Worm (Caenorhabditis elegans): Measurements from ENCODE around the gene Y50D4B.1.

Gene Y50D4B.1

DNA sequence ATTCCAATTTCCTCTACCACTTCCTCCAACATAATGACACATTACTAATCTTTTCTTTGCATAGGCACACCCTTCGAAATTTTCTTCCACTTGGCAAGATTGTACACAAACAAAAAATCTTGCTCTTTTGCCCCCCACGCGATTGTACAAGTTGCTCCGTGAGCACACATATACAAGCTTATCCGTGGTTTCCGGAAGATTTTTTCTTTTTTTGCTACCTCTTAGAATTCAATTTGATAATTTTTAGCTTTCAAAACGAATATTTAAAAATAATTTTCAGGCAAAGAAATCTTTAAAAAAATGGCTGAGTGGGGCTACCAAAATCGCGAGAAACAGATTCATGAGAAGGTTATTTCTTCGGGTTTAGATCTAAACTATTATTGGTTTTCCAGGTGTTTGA lies at the start of gene Y50D4B.1:
TSS of gene Y50D4B.1 (plus strand) at position 301 of the 400 bp plus-strand sequence.
- TF ChIP-seq sea-1 (GFP tag; conservative IDR thresholded peaks at IDR 0.05) (no peak), ets-7 (tag; optimal IDR thresholded peaks at IDR 0.05) (no peak), scrt-1 (GFP tag; IDR thresholded peaks at IDR 0.05) (no peak), B0310.2 (tag; optimal IDR thresholded peaks at IDR 0.05) (no peak), tbx-37 (GFP tag; conservative IDR thresholded peaks at IDR 0.05) (no peak), aly-1 (tag; optimal IDR thresholded peaks at IDR 0.05) (no peak), F13C5.2 (tag; optimal IDR thresholded peaks at IDR 0.05) (no peak)

DNA sequence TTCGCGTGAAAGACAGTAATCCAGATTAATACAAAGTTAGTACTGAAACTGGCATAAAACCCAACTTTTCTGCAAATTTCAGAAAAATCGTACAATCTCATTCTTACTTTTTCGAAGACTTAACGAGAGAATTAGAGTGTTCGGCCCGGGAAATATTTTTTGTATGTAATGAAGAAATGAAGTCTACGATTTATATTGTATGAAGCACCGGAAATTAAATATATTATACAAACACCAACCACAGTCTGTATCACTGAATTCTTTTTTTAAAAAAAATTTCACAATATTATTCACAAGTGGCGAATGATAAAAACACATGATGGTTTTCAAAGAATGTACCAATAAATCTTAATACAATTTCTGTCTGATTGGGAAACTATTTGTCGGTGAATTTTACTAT lies 48.3 kb upstream of the Y50D4B.1 start, which contains the start of gene str-67:
TSS of gene str-67 (minus strand) at position 101 of the 400 bp plus-strand sequence.
- TF ChIP-seq F13C5.2 (tag; optimal IDR thresholded peaks at IDR 0.05) (no peak), tbx-11 (GFP tag; IDR thresholded peaks at IDR 0.05) (no peak), ceh-36 (tag; optimal IDR thresholded peaks at IDR 0.05) (no peak), aly-1 (tag; optimal IDR thresholded peaks at IDR 0.05) (no peak), sea-1 (GFP tag; conservative IDR thresholded peaks at IDR 0.05) (no peak), hnd-1 (tag; optimal IDR thresholded peaks at IDR 0.05) (no peak), ama-1 (optimal IDR thresholded peaks at IDR 0.05) (no peak), tbx-37 (GFP tag; conservative IDR thresholded peaks at IDR 0.05) (no peak), flt-1 (GFP tag; IDR thresholded peaks at IDR 0.05) (no peak)

DNA sequence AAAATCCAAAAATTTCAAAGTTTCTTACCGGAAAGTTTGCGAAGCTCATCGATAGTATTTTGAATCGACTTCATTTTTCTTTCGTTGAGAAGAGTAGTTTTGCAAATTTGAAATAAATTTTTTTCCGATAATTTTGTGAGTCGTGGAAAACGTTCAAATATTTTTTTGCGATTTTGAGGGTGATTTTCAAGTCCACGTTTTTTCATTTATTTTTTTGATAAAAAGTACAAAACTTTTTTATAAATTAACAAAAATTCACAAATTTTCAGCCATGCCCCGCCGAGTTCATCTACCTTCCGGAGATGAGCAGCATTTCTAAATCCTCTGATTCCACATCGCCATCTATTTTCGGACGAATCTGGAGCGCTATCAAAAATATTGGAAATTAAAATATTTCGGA lies 45.3 kb upstream of the Y50D4B.1 start, which contains the start of gene K10C9.7:
TSS of gene K10C9.7 (minus strand) at position 101 of the 400 bp plus-strand sequence.
- TF ChIP-seq hnd-1 (tag; optimal IDR thresholded peaks at IDR 0.05) (no peak), sea-1 (GFP tag; conservative IDR thresholded peaks at IDR 0.05) (no peak), tra-4 (tag; optimal IDR thresholded peaks at IDR 0.05) (no peak), tbx-37 (GFP tag; conservative IDR thresholded peaks at IDR 0.05) (no peak), hmbx-1 (tag; optimal IDR thresholded peaks at IDR 0.05) (no peak), scrt-1 (GFP tag; IDR thresholded peaks at IDR 0.05) (no peak), ceh-13 (GFP tag; optimal IDR thresholded peaks at IDR 0.05) (no peak)

DNA sequence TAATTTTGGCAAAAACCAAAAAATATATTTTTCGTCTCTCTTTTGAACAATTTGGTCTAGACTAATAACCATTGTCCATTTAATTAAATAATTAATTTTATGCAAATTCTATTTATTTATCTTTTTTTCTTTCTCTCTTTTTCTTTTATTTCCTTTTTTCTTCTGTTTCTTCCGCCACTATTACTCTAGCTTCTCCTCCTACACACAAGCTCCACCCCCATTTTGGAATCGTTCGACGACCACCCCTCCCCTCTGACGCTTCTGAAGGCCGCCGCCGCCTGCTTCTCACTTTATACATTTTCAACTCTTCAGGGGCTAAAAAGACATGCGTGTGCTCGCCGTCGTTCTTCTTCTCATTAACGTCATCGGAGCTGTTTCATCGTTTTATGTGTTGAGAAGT lies 37.8 kb upstream of the Y50D4B.1 start, which contains the start of gene K10C9.1:
TSS of gene K10C9.1 (plus strand) at position 301 of the 400 bp plus-strand sequence.
- no peak for TF ChIP-seq B0310.2 (tag; optimal IDR thresholded peaks at IDR 0.05)
- TF ChIP-seq ama-1 (optimal IDR thresholded peaks at IDR 0.05), result no peak
- no peak for TF ChIP-seq aly-1 (tag; optimal IDR thresholded peaks at IDR 0.05)
- TF ChIP-seq hnd-1 (tag; optimal IDR thresholded peaks at IDR 0.05), result no peak
- TF ChIP-seq F13C5.2 (tag; optimal IDR thresholded peaks at IDR 0.05), result no peak
- TF ChIP-seq tra-4 (tag; optimal IDR thresholded peaks at IDR 0.05), result no peak
- no peak for TF ChIP-seq hmbx-1 (tag; optimal IDR thresholded peaks at IDR 0.05)
- TF ChIP-seq ceh-13 (GFP tag; optimal IDR thresholded peaks at IDR 0.05), result no peak
- TF ChIP-seq tbx-11 (GFP tag; IDR thresholded peaks at IDR 0.05), result no peak
- TF ChIP-seq pes-1 (GFP tag; IDR thresholded peaks at IDR 0.05), result no peak
- no peak for TF ChIP-seq flt-1 (GFP tag; IDR thresholded peaks at IDR 0.05)
- no peak for TF ChIP-seq scrt-1 (GFP tag; IDR thresholded peaks at IDR 0.05)
- no peak for TF ChIP-seq tbx-37 (GFP tag; conservative IDR thresholded peaks at IDR 0.05)
- TF ChIP-seq hmg-4 (GFP tag; optimal IDR thresholded peaks at IDR 0.05), result no peak
- TF ChIP-seq ets-7 (tag; optimal IDR thresholded peaks at IDR 0.05), result no peak
- TF ChIP-seq sea-1 (GFP tag; conservative IDR thresholded peaks at IDR 0.05), result no peak

DNA sequence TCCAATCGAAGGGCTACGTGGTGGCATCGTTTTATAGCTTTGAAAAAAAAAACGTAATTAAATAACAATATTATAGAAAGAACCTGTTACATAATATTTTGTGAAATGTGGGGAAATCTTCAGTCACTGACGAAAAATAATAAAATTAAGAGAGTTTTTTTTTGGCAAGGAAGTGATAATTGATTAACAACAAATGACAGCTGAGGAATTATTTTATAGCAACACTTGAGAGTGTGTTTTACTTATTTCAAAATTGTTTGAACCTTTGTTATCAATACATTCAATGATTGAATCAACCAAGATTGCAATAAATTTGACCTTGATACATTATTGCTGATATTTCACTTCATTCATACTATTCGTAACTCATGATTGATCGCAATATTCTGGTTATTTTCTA lies 28.7 kb upstream of the Y50D4B.1 start, which contains the start of gene Y50D4B.6:
TSS of gene Y50D4B.6 (plus strand) at position 301 of the 400 bp plus-strand sequence.
- TF ChIP-seq ets-7 (tag; optimal IDR thresholded peaks at IDR 0.05) (no peak), hmbx-1 (tag; optimal IDR thresholded peaks at IDR 0.05) (no peak), aly-1 (tag; optimal IDR thresholded peaks at IDR 0.05) (no peak), scrt-1 (GFP tag; IDR thresholded peaks at IDR 0.05) (no peak), ceh-13 (GFP tag; optimal IDR thresholded peaks at IDR 0.05) (no peak)

DNA sequence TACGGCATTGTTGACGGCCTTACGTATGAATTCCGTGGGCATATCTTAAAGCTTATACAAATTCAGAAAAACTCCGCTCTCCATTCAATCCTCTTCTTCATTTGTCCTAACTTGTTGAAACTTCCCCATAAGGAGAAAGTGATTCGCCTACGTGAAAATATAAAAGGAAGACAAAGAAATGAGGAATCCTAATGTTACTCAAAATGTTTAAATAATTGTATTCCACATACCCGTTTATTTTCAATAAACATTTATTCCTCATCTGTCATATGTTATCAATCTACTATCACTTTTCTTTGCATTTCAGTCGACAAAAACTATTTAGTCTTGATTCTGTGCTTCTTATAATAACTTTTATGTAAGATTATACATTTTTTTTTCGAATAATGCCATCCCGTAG lies 24.8 kb upstream of the Y50D4B.1 start, which contains the start of gene clec-203:
TSS of gene clec-203 (plus strand) at position 301 of the 400 bp plus-strand sequence.
- TF ChIP-seq ceh-36 (tag; optimal IDR thresholded peaks at IDR 0.05), result no peak
- no peak for TF ChIP-seq aly-1 (tag; optimal IDR thresholded peaks at IDR 0.05)
- TF ChIP-seq scrt-1 (GFP tag; IDR thresholded peaks at IDR 0.05), result no peak
- no peak for TF ChIP-seq ceh-13 (GFP tag; optimal IDR thresholded peaks at IDR 0.05)
- no peak for TF ChIP-seq ets-7 (tag; optimal IDR thresholded peaks at IDR 0.05)
- no peak for TF ChIP-seq hmbx-1 (tag; optimal IDR thresholded peaks at IDR 0.05)
- no peak for TF ChIP-seq tra-4 (tag; optimal IDR thresholded peaks at IDR 0.05)
- TF ChIP-seq tbx-37 (GFP tag; conservative IDR thresholded peaks at IDR 0.05), result no peak
- TF ChIP-seq flt-1 (GFP tag; IDR thresholded peaks at IDR 0.05), result no peak
- TF ChIP-seq hmg-4 (GFP tag; optimal IDR thresholded peaks at IDR 0.05), result no peak
- no peak for TF ChIP-seq tbx-11 (GFP tag; IDR thresholded peaks at IDR 0.05)
- no peak for TF ChIP-seq ama-1 (optimal IDR thresholded peaks at IDR 0.05)
- no peak for TF ChIP-seq B0310.2 (tag; optimal IDR thresholded peaks at IDR 0.05)
- no peak for TF ChIP-seq hnd-1 (tag; optimal IDR thresholded peaks at IDR 0.05)
- TF ChIP-seq F13C5.2 (tag; optimal IDR thresholded peaks at IDR 0.05), result no peak

DNA sequence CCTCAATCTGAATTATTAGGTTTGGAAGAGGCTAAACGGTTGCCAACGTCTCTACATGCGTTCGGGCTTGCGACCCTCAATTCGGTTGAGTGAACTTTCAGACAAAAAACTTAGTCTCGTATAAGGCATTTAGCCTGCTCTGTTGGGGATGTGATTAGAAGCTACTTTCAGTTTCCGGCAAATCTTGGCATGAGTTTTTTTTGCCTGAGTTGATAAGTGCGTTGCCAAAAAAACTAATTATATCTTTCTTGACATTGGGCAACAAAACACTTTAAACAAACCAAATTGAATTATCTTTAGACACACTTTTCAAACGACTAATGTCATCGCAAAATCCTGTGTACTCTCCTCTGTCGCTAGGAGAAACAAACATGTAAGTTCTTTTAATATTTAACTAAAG lies 20.4 kb upstream of the Y50D4B.1 start, which contains the start of gene Y50D4B.4:
TSS of gene Y50D4B.4 (plus strand) at position 301 of the 400 bp plus-strand sequence.
- TF ChIP-seq tbx-37 (GFP tag; conservative IDR thresholded peaks at IDR 0.05), result no peak
- TF ChIP-seq ceh-13 (GFP tag; optimal IDR thresholded peaks at IDR 0.05), result no peak
- no peak for TF ChIP-seq F13C5.2 (tag; optimal IDR thresholded peaks at IDR 0.05)
- no peak for TF ChIP-seq hnd-1 (tag; optimal IDR thresholded peaks at IDR 0.05)
- no peak for TF ChIP-seq ets-7 (tag; optimal IDR thresholded peaks at IDR 0.05)
- TF ChIP-seq tbx-11 (GFP tag; IDR thresholded peaks at IDR 0.05), result no peak
- TF ChIP-seq sea-1 (GFP tag; conservative IDR thresholded peaks at IDR 0.05), result no peak
- no peak for TF ChIP-seq hmbx-1 (tag; optimal IDR thresholded peaks at IDR 0.05)
- no peak for TF ChIP-seq pes-1 (GFP tag; IDR thresholded peaks at IDR 0.05)
- no peak for TF ChIP-seq scrt-1 (GFP tag; IDR thresholded peaks at IDR 0.05)
- TF ChIP-seq ceh-36 (tag; optimal IDR thresholded peaks at IDR 0.05), result no peak
- TF ChIP-seq hmg-4 (GFP tag; optimal IDR thresholded peaks at IDR 0.05), result no peak
- TF ChIP-seq ama-1 (optimal IDR thresholded peaks at IDR 0.05), result no peak
- no peak for TF ChIP-seq B0310.2 (tag; optimal IDR thresholded peaks at IDR 0.05)
- TF ChIP-seq aly-1 (tag; optimal IDR thresholded peaks at IDR 0.05), result no peak
- no peak for TF ChIP-seq tra-4 (tag; optimal IDR thresholded peaks at IDR 0.05)
- TF ChIP-seq flt-1 (GFP tag; IDR thresholded peaks at IDR 0.05), result no peak
